Worm (Caenorhabditis elegans) whole organism, dauer: Measurements from ENCODE around the gene T09E8.4.
"Not testable (repeated sequence)": the region's sequence is repeated elsewhere in the genome, so short reads cannot be mapped to it uniquely, and the experiment has no call there.

ENCODE experiments used
- unc-62 ChIP-seq: sonication (generic microtip); optimal IDR thresholded peaks from 2 replicates; lab custom pipeline; 2017; ENCODE audit warnings: missing biosample characterization, missing genetic modification reagents, missing genetic modification characterization

Gene T09E8.4

DNA sequence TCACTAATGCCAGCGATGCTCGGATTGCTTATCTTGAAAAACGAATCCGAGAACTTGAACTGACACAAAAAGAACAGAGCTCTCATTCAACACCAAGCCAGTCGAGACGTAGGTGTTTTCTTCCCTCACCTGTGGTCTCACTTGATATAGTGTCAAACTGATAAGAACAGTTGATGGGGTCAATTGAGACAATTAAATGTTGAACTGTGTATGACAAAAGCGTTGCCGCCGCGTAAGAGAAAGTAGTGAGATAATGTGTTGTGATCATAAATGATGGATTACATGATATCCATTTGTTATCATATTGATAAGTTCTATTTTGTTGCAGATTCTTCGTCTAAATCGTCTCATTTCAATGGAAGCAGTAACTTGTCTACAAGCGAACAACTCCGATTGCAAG lies 10.3 kb downstream of the T09E8.4 start:
- no peak for TF ChIP-seq unc-62 (GFP tag; lab: Kevin White, UChicago)

DNA sequence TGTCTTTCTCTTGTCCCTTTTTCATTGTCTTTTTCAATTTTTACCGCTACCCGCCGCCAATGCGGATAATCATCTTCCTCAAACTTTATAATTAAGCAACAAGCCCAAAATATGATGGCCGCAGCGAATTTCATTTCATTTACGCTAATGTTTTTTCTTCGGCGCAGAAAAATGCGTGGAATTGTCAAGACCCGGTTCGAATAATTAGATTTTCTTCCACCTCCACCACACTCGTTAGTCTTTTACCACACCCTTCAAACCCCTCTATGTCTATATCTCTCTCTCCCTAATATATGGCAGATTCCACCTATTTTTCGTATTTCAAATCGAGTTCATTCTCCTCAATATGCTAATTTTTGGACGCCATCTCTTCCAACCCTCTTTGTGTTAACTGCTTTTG lies 13.5 kb downstream of the T09E8.4 start:
- TF ChIP-seq unc-62 (GFP tag; lab: Kevin White, UChicago) = no peak

DNA sequence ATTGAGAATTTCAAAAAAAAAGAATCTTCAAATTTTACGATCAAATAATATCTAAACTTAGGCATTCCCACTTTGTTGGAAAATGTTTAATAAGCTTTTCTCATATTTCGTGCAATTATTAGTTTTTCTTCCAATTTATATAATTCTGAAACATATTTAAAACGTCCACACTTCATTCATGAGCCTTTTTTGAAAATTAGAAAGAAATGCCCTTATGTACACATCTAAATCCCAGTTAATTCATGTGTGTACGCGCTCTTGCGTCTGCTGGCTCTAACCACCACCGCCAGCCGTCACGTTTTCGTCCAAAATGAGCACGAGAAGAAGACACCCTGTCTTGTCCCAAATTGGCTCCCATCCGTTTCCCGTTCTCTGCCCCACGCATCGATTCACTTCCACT lies 17.5 kb downstream of the T09E8.4 start:
- no peak for TF ChIP-seq unc-62 (GFP tag; lab: Kevin White, UChicago)

DNA sequence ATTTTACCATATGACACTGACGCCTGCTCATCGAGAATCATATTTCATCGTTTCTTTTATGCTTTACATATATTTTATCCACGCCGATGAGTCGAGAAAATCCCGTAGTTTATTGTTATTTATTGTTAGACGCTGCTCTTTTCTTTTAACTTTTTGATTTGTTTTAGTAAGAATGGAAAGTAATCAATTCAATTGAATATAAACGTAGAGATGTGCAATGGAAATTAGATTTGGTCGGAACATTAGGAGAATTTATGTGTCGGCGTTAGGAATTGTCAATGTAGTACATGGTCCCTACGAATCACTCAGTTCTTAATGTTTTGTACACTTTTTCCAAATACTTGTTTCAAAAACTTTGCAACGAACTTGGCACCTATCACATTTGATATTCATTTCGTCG lies 18.8 kb downstream of the T09E8.4 start:
- TF ChIP-seq unc-62 (GFP tag; lab: Kevin White, UChicago) = no peak

DNA sequence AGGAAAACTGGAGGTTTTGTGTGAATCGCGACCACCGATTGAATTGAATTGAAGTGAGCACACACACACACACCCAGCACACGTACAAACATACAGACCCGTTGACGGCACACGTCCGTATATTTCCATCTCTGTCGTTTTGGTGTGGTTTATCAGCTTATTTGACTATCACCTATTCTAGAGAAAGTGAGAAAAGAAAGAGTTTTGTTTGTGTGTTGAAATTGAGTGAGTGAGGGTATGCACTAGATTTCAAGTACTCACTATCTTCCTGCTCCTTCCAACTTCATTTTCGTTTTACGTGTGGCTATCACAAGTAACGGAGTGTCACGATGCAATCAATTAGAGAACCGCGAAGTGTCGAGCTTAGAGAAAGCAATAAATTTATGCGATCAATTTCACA lies 20.2 kb downstream of the T09E8.4 start:
- TF ChIP-seq unc-62 (GFP tag; lab: Kevin White, UChicago) = no peak

DNA sequence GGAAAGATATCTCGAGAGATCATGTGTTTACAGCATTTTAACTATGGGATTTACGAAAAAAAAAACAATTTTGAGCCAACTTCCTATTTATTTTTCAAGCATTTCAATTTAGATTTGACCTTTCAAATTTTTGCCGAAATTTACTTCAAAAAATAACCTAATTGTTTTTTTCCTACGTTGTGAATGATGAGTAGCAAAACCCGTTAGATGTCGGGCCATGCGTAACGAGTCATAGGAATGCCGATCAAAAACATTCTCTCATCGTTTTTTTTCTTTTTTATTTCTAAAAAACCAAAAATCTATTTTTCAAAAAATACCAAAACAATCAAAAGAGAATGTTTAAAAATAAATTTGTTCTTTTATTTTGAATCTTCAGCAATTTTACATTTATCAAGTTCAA lies 21.2 kb downstream of the T09E8.4 start:
- TF ChIP-seq unc-62 (GFP tag; lab: Kevin White, UChicago) = no peak

DNA sequence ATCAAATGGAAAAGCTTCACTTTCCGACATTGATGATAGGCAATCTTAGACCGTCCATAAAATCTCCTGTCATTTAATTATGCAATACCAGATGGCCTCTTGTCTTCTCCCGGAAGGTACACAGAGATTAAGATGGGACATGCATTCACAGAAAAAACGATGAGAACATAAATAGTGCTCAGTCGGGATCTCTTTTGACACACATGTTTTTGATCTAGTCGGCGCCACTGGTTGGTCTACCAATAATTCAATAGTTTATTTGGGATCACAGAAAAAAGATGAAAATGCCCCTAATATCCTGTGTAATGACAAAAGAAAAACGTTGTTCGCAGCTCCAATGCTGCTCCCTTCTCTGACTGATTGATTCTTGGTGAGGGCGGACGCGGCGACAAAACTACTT lies 23.0 kb downstream of the T09E8.4 start:
- no peak for TF ChIP-seq unc-62 (GFP tag; lab: Kevin White, UChicago)

DNA sequence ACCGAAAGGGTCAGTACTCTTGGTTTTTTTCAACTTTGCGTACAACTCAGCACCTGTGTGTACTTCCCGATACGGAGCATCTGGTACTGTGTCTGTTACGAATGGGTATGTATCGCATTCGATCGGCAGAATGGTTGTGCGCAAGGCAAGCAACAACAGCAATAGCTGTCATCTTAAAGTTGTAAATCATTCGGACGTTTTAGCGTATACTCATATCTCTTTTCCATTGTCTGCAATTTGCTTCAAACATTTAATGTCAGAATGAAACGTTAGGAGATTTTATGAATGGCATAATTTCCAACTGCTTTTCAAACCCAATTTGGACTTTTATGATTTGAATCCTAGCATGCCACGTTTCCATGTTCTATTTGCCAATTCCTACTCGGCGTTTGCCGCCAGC lies 27.0 kb downstream of the T09E8.4 start:
- TF ChIP-seq unc-62 (GFP tag; lab: Kevin White, UChicago) = no peak

DNA sequence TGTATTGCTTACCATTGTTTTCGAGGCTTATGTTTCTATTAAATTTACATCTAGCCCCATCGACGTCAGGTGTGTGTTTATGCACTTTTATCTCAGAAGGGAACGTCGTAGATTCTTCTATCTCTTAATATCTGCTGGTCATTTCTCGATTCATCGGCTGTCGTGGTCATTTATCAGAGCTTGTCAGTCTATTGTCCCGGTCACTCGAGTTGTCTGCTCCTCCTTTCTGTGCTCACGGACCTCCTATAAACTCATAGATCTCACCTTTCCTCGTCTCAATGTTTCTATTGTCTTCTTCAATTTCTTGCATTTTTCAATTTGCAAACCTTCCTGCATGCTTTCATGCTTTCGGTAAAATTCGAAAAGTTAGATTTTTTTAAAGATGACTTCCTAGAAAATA lies 29.8 kb downstream of the T09E8.4 start:
- TF ChIP-seq unc-62 (GFP tag; lab: Kevin White, UChicago) = no peak

DNA sequence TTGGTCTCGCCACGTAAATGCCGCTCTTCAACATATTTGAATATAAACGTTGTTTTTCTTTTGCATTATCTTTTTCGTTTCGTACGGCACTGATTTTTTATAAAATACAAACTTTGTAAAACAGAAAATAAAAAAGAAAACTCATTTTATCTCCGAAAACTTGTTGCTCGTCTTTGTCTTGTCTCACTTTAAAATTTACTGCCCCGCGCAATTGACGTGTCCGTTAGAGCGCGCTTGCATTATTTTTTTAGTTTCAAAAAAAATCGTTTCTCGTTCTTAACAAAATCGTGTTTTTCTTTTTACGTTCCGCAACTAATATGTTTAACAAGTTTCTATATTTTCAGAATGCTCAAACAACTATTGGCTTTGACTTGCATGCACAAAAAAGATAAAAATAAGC lies 31.5 kb downstream of the T09E8.4 start, which contains the start of gene noca-1:
TSS of gene noca-1 (plus strand) at position 345 of the 400 bp plus-strand sequence.
- TF ChIP-seq unc-62 (GFP tag; lab: Kevin White, UChicago) = no peak

DNA sequence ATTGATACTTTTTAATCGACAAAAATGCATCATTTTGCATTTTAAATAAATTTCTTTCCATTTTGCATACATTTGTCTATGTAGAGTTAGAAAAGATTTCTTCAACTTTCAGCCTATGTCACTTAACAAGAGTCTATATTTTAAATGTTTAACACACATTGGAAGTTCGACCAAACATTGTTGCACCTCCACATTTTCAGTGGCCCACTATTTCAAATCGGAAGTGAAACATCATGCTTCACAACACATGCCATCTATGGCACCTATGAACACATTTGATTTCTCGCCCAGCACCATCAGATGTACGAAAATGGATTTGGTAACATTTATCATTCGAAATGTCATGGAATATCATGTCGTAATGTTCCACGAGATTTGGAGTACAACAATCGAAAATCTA lies 45.4 kb downstream of the T09E8.4 start, which contains the start of gene dhc-3:
TSS of gene dhc-3 (plus strand) at position 301 of the 400 bp plus-strand sequence.
- no peak for TF ChIP-seq unc-62 (GFP tag; lab: Kevin White, UChicago)

DNA sequence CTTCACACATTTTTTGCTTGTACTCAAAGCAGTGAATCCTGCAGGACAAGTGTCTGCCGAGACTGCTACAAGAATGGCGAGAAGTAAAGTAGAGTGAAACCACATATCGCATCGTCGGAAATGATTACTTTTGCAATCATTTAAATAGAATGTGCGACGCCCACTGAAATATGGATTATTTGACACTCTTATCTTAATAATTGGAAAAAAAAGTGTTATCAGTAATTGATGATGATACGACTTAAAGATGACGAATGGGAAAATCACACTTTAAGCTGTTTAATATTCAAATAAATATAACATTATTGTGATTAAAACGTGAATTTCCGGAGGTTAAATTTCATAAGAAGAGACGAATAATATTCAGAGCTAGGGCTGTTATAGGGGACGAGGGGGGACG lies 46.1 kb downstream of the T09E8.4 start, which contains the start of gene clec-41:
TSS of gene clec-41 (minus strand) at position 147 of the 400 bp plus-strand sequence.
- TF ChIP-seq unc-62 (GFP tag; lab: Kevin White, UChicago) = no peak

DNA sequence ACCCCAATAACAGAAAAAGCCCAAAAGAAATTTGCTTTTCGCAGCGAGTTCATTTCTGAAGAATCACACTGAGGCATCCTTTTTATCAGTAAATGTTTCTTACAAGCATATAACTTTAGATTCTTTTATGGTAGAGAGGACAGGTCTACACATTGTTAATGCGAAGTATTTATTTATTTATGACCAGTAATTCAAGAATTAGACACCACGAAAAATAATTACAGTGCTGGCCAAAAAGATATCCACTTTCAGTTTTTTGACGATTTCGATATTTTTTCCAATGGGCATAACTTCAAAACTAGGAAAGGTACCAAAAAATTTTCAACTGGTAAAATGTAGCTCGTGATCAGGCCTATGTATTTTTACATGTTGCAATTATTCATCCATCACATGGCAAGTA lies 49.3 kb downstream of the T09E8.4 start, which contains the start of gene clec-225:
TSS of gene clec-225 (minus strand) at position 101 of the 400 bp plus-strand sequence.
- TF ChIP-seq unc-62 (GFP tag; lab: Kevin White, UChicago) = not testable (repeated sequence)

DNA sequence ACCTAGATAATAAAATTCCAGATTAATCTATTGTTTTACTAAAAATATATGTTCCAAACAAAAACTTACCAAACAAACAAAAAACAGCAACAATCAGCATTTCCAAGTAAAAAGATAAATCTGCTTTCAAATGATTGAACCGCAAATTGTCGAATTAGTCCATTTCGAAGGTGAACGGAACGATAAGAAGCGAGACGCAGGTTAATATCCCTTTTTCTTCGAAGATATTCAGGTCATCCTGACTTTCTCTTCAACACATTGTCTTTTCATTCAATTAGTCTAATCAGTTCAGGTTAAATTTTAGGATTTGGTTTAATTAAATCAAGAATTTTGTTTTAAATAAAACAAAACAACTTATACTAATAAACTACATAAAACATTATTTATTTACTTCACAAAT lies 50.7 kb downstream of the T09E8.4 start, which contains the start of gene B0365.9:
TSS of gene B0365.9 (minus strand) at position 186 of the 400 bp plus-strand sequence.
- no peak for TF ChIP-seq unc-62 (GFP tag; lab: Kevin White, UChicago)
